Fruit fly (Drosophila melanogaster) S2 (cell line): ENCODE results near the gene sll.

Experiments used
- CG8478 ChIP-seq: fragments of >200 bp; optimal IDR thresholded peaks from 2 replicates; lab custom pipeline; 2018
- CTCF ChIP-seq, 2 experiments: fragments of >200 bp; optimal IDR thresholded peaks; 2 replicates each; lab custom pipeline; 2018

dm6 chr3R:17615076-17615475 lies 9.2 kb downstream of the sll start:
- peak; percentile 63 to 64 for TF ChIP-seq CTCF (optimal IDR thresholded peaks at IDR 0.05; lab: Kevin White, UChicago)
- no peak for TF ChIP-seq CG8478 (lab: Kevin White, UChicago)
